Fruit fly (Drosophila melanogaster): ENCODE measurements around the gene Eno.

Gene Eno

DNA sequence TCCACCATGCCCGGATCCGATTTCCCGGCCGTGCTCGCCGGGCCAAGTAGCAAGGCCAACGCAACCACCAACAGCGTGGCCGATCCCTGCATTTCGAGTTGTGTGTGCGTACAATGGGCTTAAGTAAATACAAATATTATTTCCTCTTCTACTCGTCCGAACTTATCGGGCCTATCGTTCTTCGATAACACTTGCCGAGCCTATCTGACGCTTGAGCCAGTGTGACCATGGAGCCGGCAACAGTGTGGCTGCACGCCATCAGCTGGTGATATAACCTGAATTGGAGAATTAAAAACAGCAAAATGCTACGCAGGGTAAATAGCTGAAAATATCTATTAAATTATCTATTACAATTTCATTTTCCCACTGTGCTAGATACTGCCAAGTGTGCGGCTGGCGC lies 19.2 kb downstream of the Eno start, which contains the start of the genes CG17660 and mRpL48:
Gene CG17660 (minus strand): TSS at position 198 of the 400 bp plus-strand sequence.
Gene mRpL48 (plus strand): TSS at position 239 of the 400 bp plus-strand sequence.
- TF ChIP-seq Pif1A (GFP tag; optimal IDR thresholded peaks at IDR 0.05) = no peak
- no peak for TF ChIP-seq Ets98B (GFP tag; IDR thresholded peaks at IDR 0.05)
- TF ChIP-seq CG8301 (tag; optimal IDR thresholded peaks at IDR 0.05) = no peak
- TF ChIP-seq CG12605 (GFP tag; IDR thresholded peaks at IDR 0.05) = no peak
- TF ChIP-seq CG8159 (tag; optimal IDR thresholded peaks at IDR 0.05) = no peak
- no peak for TF ChIP-seq EcR (GFP tag; optimal IDR thresholded peaks at IDR 0.05)
- TF ChIP-seq CG9948 (tag; optimal IDR thresholded peaks at IDR 0.05) = no peak
- TF ChIP-seq CG4496 (GFP tag; IDR thresholded peaks at IDR 0.05) = no peak
- no peak for TF ChIP-seq fd96Ca (GFP tag; IDR thresholded peaks at IDR 0.05)
- TF ChIP-seq gl (tag; optimal IDR thresholded peaks at IDR 0.05) = no peak
- no peak for TF ChIP-seq CG13204 (GFP tag; optimal IDR thresholded peaks at IDR 0.05)
- no peak for TF ChIP-seq rn (GFP tag; IDR thresholded peaks at IDR 0.05)
- TF ChIP-seq CG14655 (GFP tag; optimal IDR thresholded peaks at IDR 0.05) = no peak
- TF ChIP-seq CG10348 (GFP tag; IDR thresholded peaks at IDR 0.05) = no peak

dm6 chr2L:1709316-1709715 lies 20.1 kb downstream of the Eno start:
- TF ChIP-seq Pif1B (GFP tag; optimal IDR thresholded peaks at IDR 0.05) = no peak
- TF ChIP-seq Pif1A (GFP tag; optimal IDR thresholded peaks at IDR 0.05) = no peak
- no peak for TF ChIP-seq Ets98B (GFP tag; IDR thresholded peaks at IDR 0.05)
- no peak for TF ChIP-seq CG13204 (GFP tag; optimal IDR thresholded peaks at IDR 0.05)
- no peak for TF ChIP-seq CG9948 (tag; optimal IDR thresholded peaks at IDR 0.05)
- TF ChIP-seq CG32121 (GFP tag; IDR thresholded peaks at IDR 0.05) = no peak
- TF ChIP-seq CG8159 (tag; optimal IDR thresholded peaks at IDR 0.05) = no peak
- TF ChIP-seq EcR (GFP tag; optimal IDR thresholded peaks at IDR 0.05) = no peak
- TF ChIP-seq D1 (tag; optimal IDR thresholded peaks at IDR 0.05) = no peak
- no peak for TF ChIP-seq fd96Ca (GFP tag; IDR thresholded peaks at IDR 0.05)

- TF ChIP-seq CG14655 (GFP tag; optimal IDR thresholded peaks at IDR 0.05) = no peak
- TF ChIP-seq CG10348 (GFP tag; IDR thresholded peaks at IDR 0.05) = no peak
- no peak for TF ChIP-seq CG32121 (GFP tag; IDR thresholded peaks at IDR 0.05)
- no peak for TF ChIP-seq fd96Ca (GFP tag; IDR thresholded peaks at IDR 0.05)
- no peak for TF ChIP-seq EcR (GFP tag; optimal IDR thresholded peaks at IDR 0.05)
Observed at dm6 chr2L:1708110-1708509, 21.3 kb downstream of the Eno start.

dm6 chr2L:1706961-1707360 lies 22.5 kb downstream of the Eno start:
- no peak for TF ChIP-seq Snoo (tag; optimal IDR thresholded peaks at IDR 0.05)
- no peak for TF ChIP-seq CG8159 (tag; optimal IDR thresholded peaks at IDR 0.05)
- no peak for TF ChIP-seq fd96Ca (GFP tag; IDR thresholded peaks at IDR 0.05)
- no peak for TF ChIP-seq CG32121 (GFP tag; IDR thresholded peaks at IDR 0.05)
- no peak for TF ChIP-seq rn (GFP tag; IDR thresholded peaks at IDR 0.05)
- TF ChIP-seq CG14655 (GFP tag; optimal IDR thresholded peaks at IDR 0.05) = no peak

DNA sequence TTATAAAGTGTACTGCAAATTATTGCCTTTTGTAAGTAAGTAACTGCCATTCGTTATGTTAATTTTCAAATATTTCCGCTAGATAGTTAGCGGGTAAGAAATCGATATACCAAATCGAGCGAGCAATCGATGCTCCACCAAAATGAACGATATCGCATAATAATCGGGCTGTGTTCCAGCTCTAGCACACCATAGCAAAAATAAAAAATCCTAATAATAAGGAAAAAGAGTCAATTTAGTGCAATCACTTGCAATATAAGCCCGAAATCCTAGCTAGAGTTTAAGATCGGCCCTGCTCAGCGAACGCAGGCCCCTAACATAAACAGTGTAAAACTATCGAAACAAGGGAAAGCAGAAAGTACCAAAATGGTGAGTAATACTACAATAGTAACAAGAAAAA lies 24.7 kb downstream of the Eno start, which contains the start of gene cpb:
Gene cpb (plus strand): TSS at position 157 of the 400 bp plus-strand sequence.
- TF ChIP-seq Snoo (tag; optimal IDR thresholded peaks at IDR 0.05) = no peak
- TF ChIP-seq gl (tag; optimal IDR thresholded peaks at IDR 0.05) = no peak
- no peak for TF ChIP-seq D1 (tag; optimal IDR thresholded peaks at IDR 0.05)

DNA sequence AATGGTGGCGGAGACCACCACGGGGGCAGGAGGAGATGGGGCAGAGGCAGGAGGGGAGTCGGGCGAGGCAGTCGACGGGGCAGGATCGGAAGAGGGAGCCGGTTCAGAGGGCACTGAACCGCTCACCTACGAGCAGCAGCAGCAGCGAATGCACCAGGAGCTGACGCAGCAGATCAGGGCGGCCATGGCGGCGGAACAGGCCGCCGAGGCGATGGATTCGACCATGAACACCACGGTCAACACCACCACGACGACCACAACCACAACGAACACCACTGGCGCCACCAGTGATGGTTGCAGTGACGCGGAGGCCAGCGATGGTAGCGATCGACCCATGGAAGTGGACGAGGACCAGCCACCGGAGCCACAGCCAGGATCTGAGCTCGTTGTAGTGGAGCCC lies 33.2 kb downstream of the Eno start:
- no peak for TF ChIP-seq Ets98B (GFP tag; IDR thresholded peaks at IDR 0.05)
- no peak for TF ChIP-seq fd96Ca (GFP tag; IDR thresholded peaks at IDR 0.05)
- TF ChIP-seq Snoo (tag; optimal IDR thresholded peaks at IDR 0.05) = no peak
- no peak for TF ChIP-seq CG12605 (GFP tag; IDR thresholded peaks at IDR 0.05)
- TF ChIP-seq D1 (tag; optimal IDR thresholded peaks at IDR 0.05) = no peak
- TF ChIP-seq CG15710 (tag; optimal IDR thresholded peaks at IDR 0.05) = no peak
- no peak for TF ChIP-seq rn (GFP tag; IDR thresholded peaks at IDR 0.05)
- TF ChIP-seq CG8159 (tag; optimal IDR thresholded peaks at IDR 0.05) = no peak

dm6 chr2L:1692857-1693256 lies 36.6 kb downstream of the Eno start:
- no peak for TF ChIP-seq Snoo (tag; optimal IDR thresholded peaks at IDR 0.05)
- no peak for TF ChIP-seq rn (GFP tag; IDR thresholded peaks at IDR 0.05)
- no peak for TF ChIP-seq CG10348 (GFP tag; IDR thresholded peaks at IDR 0.05)
- no peak for TF ChIP-seq Ets98B (GFP tag; IDR thresholded peaks at IDR 0.05)
- no peak for TF ChIP-seq D1 (tag; optimal IDR thresholded peaks at IDR 0.05)
- no peak for TF ChIP-seq fd96Ca (GFP tag; IDR thresholded peaks at IDR 0.05)
- no peak for TF ChIP-seq Pif1B (GFP tag; optimal IDR thresholded peaks at IDR 0.05)
- TF ChIP-seq CG17806 (tag; optimal IDR thresholded peaks at IDR 0.05) = no peak
- no peak for TF ChIP-seq gl (tag; optimal IDR thresholded peaks at IDR 0.05)
- TF ChIP-seq CG34367 (tag; optimal IDR thresholded peaks at IDR 0.05) = no peak
- no peak for TF ChIP-seq CG8301 (tag; optimal IDR thresholded peaks at IDR 0.05)
- TF ChIP-seq CG14655 (GFP tag; optimal IDR thresholded peaks at IDR 0.05) = no peak
- TF ChIP-seq CG8159 (tag; optimal IDR thresholded peaks at IDR 0.05) = no peak
- TF ChIP-seq CG32121 (GFP tag; IDR thresholded peaks at IDR 0.05) = no peak
- no peak for TF ChIP-seq Pif1A (GFP tag; optimal IDR thresholded peaks at IDR 0.05)
- no peak for TF ChIP-seq CG9948 (tag; optimal IDR thresholded peaks at IDR 0.05)
- no peak for TF ChIP-seq EcR (GFP tag; optimal IDR thresholded peaks at IDR 0.05)
- no peak for TF ChIP-seq CG12605 (GFP tag; IDR thresholded peaks at IDR 0.05)
- no peak for TF ChIP-seq CG4496 (GFP tag; IDR thresholded peaks at IDR 0.05)

All from whole organism, pupa.